Worm (Caenorhabditis elegans) whole organism, L3 larva: ENCODE data around the gene nhr-71.

Experiments used
- ama-1 ChIP-seq: fragments of 150-350 bp; optimal IDR thresholded peaks from 2 replicates; lab custom pipeline; 2018
- nhr-28 ChIP-seq: fragments of 150-350 bp; optimal IDR thresholded peaks from 2 replicates; lab custom pipeline; 2014; ENCODE audit warnings: missing biosample characterization, missing genetic modification characterization
- snpc-4 ChIP-seq: fragments of 150-350 bp; optimal IDR thresholded peaks from 2 replicates; lab custom pipeline; 2014; ENCODE audit warnings: missing biosample characterization, missing genetic modification characterization
- tbx-2 ChIP-seq: sonication (generic microtip); optimal IDR thresholded peaks from 2 replicates; lab custom pipeline; 2016; ENCODE audit warnings: mild to moderate bottlenecking, missing genetic modification characterization, missing compliant biosample characterization
- ztf-11 ChIP-seq: fragments of 150-350 bp; optimal IDR thresholded peaks from 2 replicates; lab custom pipeline; 2014; ENCODE audit warnings: missing biosample characterization, missing genetic modification characterization

DNA sequence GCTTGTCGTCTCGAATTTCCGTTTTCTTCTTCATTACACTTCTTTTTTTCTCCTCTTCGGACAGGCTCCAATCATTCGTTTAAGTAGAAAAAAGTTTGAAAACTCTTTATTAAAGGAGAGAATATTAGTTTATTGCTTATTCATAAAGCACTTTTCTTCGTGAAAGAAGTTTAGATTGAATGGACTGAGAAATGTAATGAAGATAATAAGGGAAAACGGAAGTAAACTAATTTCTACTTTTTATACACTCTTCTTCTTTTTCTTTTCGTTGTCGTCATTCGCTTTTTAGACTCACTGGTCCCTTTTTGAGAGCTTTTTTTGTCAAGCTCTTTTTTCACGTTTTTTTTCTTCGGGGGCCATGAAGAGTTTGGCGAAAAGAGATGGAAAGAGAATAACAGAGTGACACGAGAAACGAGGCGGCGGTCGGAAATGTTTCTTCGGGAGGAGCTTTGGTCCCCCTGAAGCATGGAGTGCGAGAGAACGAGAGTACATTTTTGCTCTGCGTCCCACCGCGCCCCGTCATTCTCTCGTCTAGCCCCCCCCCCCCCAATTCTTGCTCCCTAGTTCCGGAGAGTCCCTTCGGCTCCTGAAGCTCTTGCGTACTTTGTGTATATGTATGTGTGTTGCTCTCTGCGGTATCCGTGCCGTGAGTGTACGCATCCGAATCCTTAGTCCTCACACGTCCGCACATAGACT lies 7.8 kb upstream of the nhr-71 start:
- TF ChIP-seq nhr-28 (no peak), ama-1 (lab: Kevin White, UChicago) (no peak), tbx-2 (no peak), ztf-11 (tag; lab: Kevin White, UChicago) (no peak), snpc-4 (tag; lab: Kevin White, UChicago) (no peak)
